Worm (Caenorhabditis elegans) whole organism, L2 larva: ENCODE results near the gene C14A11.5.

ENCODE experiments used
- C34F6.9 ChIP-seq: fragments of 150-350 bp; optimal IDR thresholded peaks from 2 replicates; lab custom pipeline; 2014; ENCODE audit warnings: missing biosample characterization, missing genetic modification characterization
- F13H6.1 ChIP-seq: sonication (generic microtip); optimal IDR thresholded peaks from 2 replicates; lab custom pipeline; 2016; ENCODE audit warnings: missing genetic modification characterization, missing compliant biosample characterization
- R02D3.7 ChIP-seq: fragments of 150-350 bp; optimal IDR thresholded peaks from 2 replicates; lab custom pipeline; 2014; ENCODE audit warnings: missing biosample characterization, missing genetic modification characterization
- Y55F3AM.14 ChIP-seq: fragments of 200-800 bp; sonication (Bioruptor generic); optimal IDR thresholded peaks from 2 replicates; lab custom pipeline; 2018; ENCODE audit warnings: mild to moderate bottlenecking, missing genetic modification characterization, missing compliant biosample characterization
- ZK546.5 ChIP-seq: sonication (generic microtip); optimal IDR thresholded peaks from 2 replicates; lab custom pipeline; 2017; ENCODE audit warnings: missing biosample characterization, missing genetic modification characterization
- alr-1 ChIP-seq: fragments of 150-350 bp; optimal IDR thresholded peaks from 2 replicates; lab custom pipeline; 2014; ENCODE audit warnings: missing biosample characterization, missing genetic modification characterization
- aly-2 ChIP-seq: fragments of 150-350 bp; optimal IDR thresholded peaks from 2 replicates; lab custom pipeline; 2014; ENCODE audit warnings: missing biosample characterization, missing genetic modification characterization
- ama-1 ChIP-seq: fragments of 150-350 bp; optimal IDR thresholded peaks from 2 replicates; lab custom pipeline; 2018; ENCODE audit warnings: inconsistent platforms
- blmp-1 ChIP-seq: sonication (generic microtip); optimal IDR thresholded peaks from 2 replicates; lab custom pipeline; 2017; ENCODE audit warnings: missing genetic modification characterization, mild to moderate bottlenecking, missing compliant biosample characterization, antibody characterized with exemption, moderate library complexity; ENCODE audit not compliant: insufficient read depth
- ceh-16 ChIP-seq: fragments of 150-350 bp; optimal IDR thresholded peaks from 2 replicates; lab custom pipeline; 2014; ENCODE audit warnings: missing biosample characterization, missing genetic modification characterization
- crh-2 ChIP-seq: sonication (generic microtip); optimal IDR thresholded peaks from 2 replicates; lab custom pipeline; 2017; ENCODE audit warnings: missing biosample characterization, missing genetic modification characterization
- dmd-4 ChIP-seq: sonication (generic microtip); optimal IDR thresholded peaks from 2 replicates; lab custom pipeline; 2017; ENCODE audit warnings: missing biosample characterization, missing genetic modification characterization
- egl-27 ChIP-seq: sonication (generic microtip); optimal IDR thresholded peaks from 3 replicates; lab custom pipeline; 2017; ENCODE audit warnings: missing biosample characterization, missing genetic modification reagents, missing genetic modification characterization
- elt-1 ChIP-seq: fragments of 150-350 bp; optimal IDR thresholded peaks from 2 replicates; lab custom pipeline; 2014; ENCODE audit warnings: missing biosample characterization, missing genetic modification characterization
- elt-3 ChIP-seq: sonication (generic microtip); optimal IDR thresholded peaks from 2 replicates; lab custom pipeline; 2017; ENCODE audit warnings: missing biosample characterization, missing genetic modification characterization
- fos-1 ChIP-seq: fragments of 150-350 bp; optimal IDR thresholded peaks from 2 replicates; lab custom pipeline; 2014; ENCODE audit warnings: missing biosample characterization, missing genetic modification characterization
- gmeb-1 ChIP-seq: fragments of 150-350 bp; optimal IDR thresholded peaks from 2 replicates; lab custom pipeline; 2014; ENCODE audit warnings: missing biosample characterization, missing genetic modification characterization
- lin-11 ChIP-seq: fragments of 150-350 bp; sonication (generic microtip); optimal IDR thresholded peaks from 2 replicates; lab custom pipeline; 2014; ENCODE audit warnings: missing biosample characterization, missing genetic modification characterization, inconsistent platforms, mixed read lengths
- lin-13 ChIP-seq: fragments of 150-350 bp; optimal IDR thresholded peaks from 2 replicates; lab custom pipeline; 2014; ENCODE audit warnings: missing biosample characterization, missing genetic modification reagents, missing genetic modification characterization
- lin-39 ChIP-seq: fragments of 150-350 bp; optimal IDR thresholded peaks from 2 replicates; lab custom pipeline; 2014; ENCODE audit warnings: missing biosample characterization, missing genetic modification reagents, missing genetic modification characterization
- lsy-2 ChIP-seq, 2 experiments: fragments of 150-350 bp in 1 of 2; sonication (generic microtip) in 1 of 2; optimal IDR thresholded peaks; 2 replicates each; lab custom pipeline; 2014 to 2017; ENCODE audit warnings: missing biosample characterization in 2 of 2, missing genetic modification characterization in 2 of 2
- mab-5 ChIP-seq: fragments of 150-350 bp; optimal IDR thresholded peaks from 2 replicates; lab custom pipeline; 2014; ENCODE audit warnings: missing biosample characterization, missing genetic modification characterization
- mbf-1 ChIP-seq: sonication (generic microtip); optimal IDR thresholded peaks from 2 replicates; lab custom pipeline; 2017; ENCODE audit warnings: missing biosample characterization, missing genetic modification characterization
- mdl-1 ChIP-seq, 2 experiments: fragments of 150-350 bp in 1 of 2; sonication (generic microtip) in 1 of 2; optimal IDR thresholded peaks; 2 replicates each; lab custom pipeline; 2017; ENCODE audit warnings: missing biosample characterization in 2 of 2, missing genetic modification characterization in 2 of 2
- nhr-10 ChIP-seq: sonication (generic microtip); optimal IDR thresholded peaks from 2 replicates; lab custom pipeline; 2017; ENCODE audit warnings: missing biosample characterization, missing genetic modification characterization
- nhr-11 ChIP-seq: fragments of 150-350 bp; optimal IDR thresholded peaks from 2 replicates; lab custom pipeline; 2014; ENCODE audit warnings: missing biosample characterization, missing genetic modification characterization
- nhr-12 ChIP-seq: fragments of 150-350 bp; optimal IDR thresholded peaks from 2 replicates; lab custom pipeline; 2014; ENCODE audit warnings: missing biosample characterization, missing genetic modification characterization
- nhr-129 ChIP-seq: fragments of 150-350 bp; optimal IDR thresholded peaks from 2 replicates; lab custom pipeline; 2014; ENCODE audit warnings: missing biosample characterization, missing genetic modification characterization
- nhr-21 ChIP-seq: fragments of 150-350 bp; optimal IDR thresholded peaks from 2 replicates; lab custom pipeline; 2014; ENCODE audit warnings: missing biosample characterization, missing genetic modification characterization
- nhr-25 ChIP-seq: fragments of 150-350 bp; sonication (generic microtip); optimal IDR thresholded peaks from 3 replicates; lab custom pipeline; 2014; ENCODE audit warnings: missing biosample characterization, missing genetic modification characterization
- nhr-6 ChIP-seq: fragments of 150-350 bp; optimal IDR thresholded peaks from 2 replicates; lab custom pipeline; 2014; ENCODE audit warnings: missing biosample characterization, missing genetic modification characterization
- nhr-77 ChIP-seq: fragments of 150-350 bp; optimal IDR thresholded peaks from 2 replicates; lab custom pipeline; 2014; ENCODE audit warnings: missing biosample characterization, missing genetic modification characterization
- peb-1 ChIP-seq: fragments of 150-350 bp; optimal IDR thresholded peaks from 2 replicates; lab custom pipeline; 2014; ENCODE audit warnings: missing biosample characterization, missing genetic modification characterization
- sem-4 ChIP-seq: fragments of 150-350 bp; optimal IDR thresholded peaks from 2 replicates; lab custom pipeline; 2014; ENCODE audit warnings: missing biosample characterization, missing genetic modification reagents, missing genetic modification characterization
- skn-1 ChIP-seq: sonication (generic microtip); optimal IDR thresholded peaks from 2 replicates; lab custom pipeline; 2017; ENCODE audit warnings: missing biosample characterization, missing genetic modification characterization
- sma-3 ChIP-seq: sonication (generic microtip); optimal IDR thresholded peaks from 2 replicates; lab custom pipeline; 2016; ENCODE audit warnings: missing genetic modification reagents, missing genetic modification characterization, missing compliant biosample characterization
- sma-9 ChIP-seq, 2 experiments: fragments of 150-350 bp in 1 of 2; sonication (generic microtip) in 1 of 2; optimal IDR thresholded peaks; 2 replicates each; lab custom pipeline; 2014 to 2016; ENCODE audit warnings: missing genetic modification characterization in 2 of 2, mild to moderate bottlenecking in 1 of 2, missing biosample characterization in 1 of 2, missing compliant biosample characterization in 1 of 2, missing genetic modification reagents in 1 of 2, moderate library complexity in 1 of 2
- snpc-4 ChIP-seq: fragments of 150-350 bp; optimal IDR thresholded peaks from 2 replicates; lab custom pipeline; 2014; ENCODE audit warnings: missing biosample characterization, missing genetic modification characterization
- unc-39 ChIP-seq: fragments of 150-350 bp; optimal IDR thresholded peaks from 2 replicates; lab custom pipeline; 2014; ENCODE audit warnings: missing biosample characterization, missing genetic modification characterization
- unc-55 ChIP-seq: fragments of 150-350 bp; sonication (generic microtip); optimal IDR thresholded peaks from 3 replicates; lab custom pipeline; 2014; ENCODE audit warnings: missing biosample characterization, missing genetic modification reagents, missing genetic modification characterization
- unc-62 ChIP-seq: fragments of 150-350 bp; optimal IDR thresholded peaks from 2 replicates; lab custom pipeline; 2014; ENCODE audit warnings: missing biosample characterization, missing genetic modification reagents, missing genetic modification characterization
- zag-1 ChIP-seq: fragments of 150-350 bp; optimal IDR thresholded peaks from 2 replicates; lab custom pipeline; 2014; ENCODE audit warnings: missing biosample characterization, missing genetic modification characterization
- ztf-1 ChIP-seq: fragments of 200-800 bp; sonication (Bioruptor generic); conservative IDR thresholded peaks from 2 replicates; pipeline ENCODE4 v1.3.6; 2022; ENCODE audit warnings: missing genetic modification characterization, missing compliant biosample characterization
- ztf-11 ChIP-seq: sonication (generic microtip); optimal IDR thresholded peaks from 2 replicates; lab custom pipeline; 2017; ENCODE audit warnings: missing biosample characterization, missing genetic modification characterization
- ztf-4 ChIP-seq: fragments of 150-350 bp; optimal IDR thresholded peaks from 2 replicates; lab custom pipeline; 2014; ENCODE audit warnings: missing biosample characterization, missing genetic modification characterization

The C14A11.5 gene

DNA sequence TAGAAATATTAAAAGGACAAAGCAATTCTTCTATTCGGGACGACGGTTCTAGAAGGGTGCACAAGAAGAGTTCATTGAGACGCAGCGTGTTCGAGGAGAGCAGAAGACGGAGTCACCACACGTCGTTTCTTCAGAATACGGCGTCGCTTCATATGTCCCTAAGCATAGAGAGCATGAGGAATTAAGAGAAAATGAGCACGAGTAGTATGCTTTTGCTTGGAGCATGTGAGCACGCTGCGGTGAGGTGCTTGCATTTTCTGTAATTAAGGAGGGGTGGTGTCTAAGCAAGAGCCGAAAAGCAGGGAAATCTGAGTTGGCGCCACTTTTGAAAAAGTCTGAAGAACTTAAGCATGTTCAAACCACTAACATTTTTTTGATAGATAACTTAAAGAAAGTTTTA, at the start of gene C14A11.5:
Gene C14A11.5 (minus strand): TSS at position 139 of the 400 bp plus-strand sequence.
- no peak for TF ChIP-seq sma-3
- no peak for TF ChIP-seq unc-62 (GFP tag; lab: Kevin White, UChicago)
- TF ChIP-seq mbf-1 (tag; lab: Kevin White, UChicago): no peak
- peak; percentile 26 for TF ChIP-seq crh-2
- TF ChIP-seq nhr-25 (tag; lab: Kevin White, UChicago): no peak
- TF ChIP-seq peb-1 (tag; lab: Kevin White, UChicago): no peak
- TF ChIP-seq mdl-1 (tag; optimal IDR thresholded peaks at IDR 0.05; lab: Kevin White, UChicago): peak in 1 of 2 experiments; percentile 57
- peak in 1 of 2 experiments; percentile 22 for TF ChIP-seq lsy-2 (tag; optimal IDR thresholded peaks at IDR 0.05; lab: Kevin White, UChicago)
- TF ChIP-seq lin-11 (tag; lab: Kevin White, UChicago): peak; percentile 61
- TF ChIP-seq unc-55 (GFP tag; lab: Kevin White, UChicago): peak; percentile 49
- no peak for TF ChIP-seq nhr-21
- TF ChIP-seq C34F6.9 (tag; lab: Kevin White, UChicago): peak; percentile 56
- TF ChIP-seq nhr-11 (tag; lab: Kevin White, UChicago): no peak
- TF ChIP-seq ama-1: no peak
- no peak for TF ChIP-seq sem-4 (tag; lab: Kevin White, UChicago)
- peak; percentile 32 for TF ChIP-seq nhr-129 (tag; lab: Kevin White, UChicago)
- TF ChIP-seq zag-1: no peak
- TF ChIP-seq skn-1: no peak
- no peak for TF ChIP-seq unc-39
- TF ChIP-seq fos-1: no peak
- TF ChIP-seq mab-5 (tag; lab: Kevin White, UChicago): no peak
- TF ChIP-seq ZK546.5 (tag; lab: Kevin White, UChicago): no peak
- TF ChIP-seq gmeb-1: no peak
- no peak for TF ChIP-seq dmd-4
- no peak for TF ChIP-seq ztf-11 (tag; lab: Kevin White, UChicago)
- no peak for TF ChIP-seq nhr-77 (tag; lab: Kevin White, UChicago)

DNA sequence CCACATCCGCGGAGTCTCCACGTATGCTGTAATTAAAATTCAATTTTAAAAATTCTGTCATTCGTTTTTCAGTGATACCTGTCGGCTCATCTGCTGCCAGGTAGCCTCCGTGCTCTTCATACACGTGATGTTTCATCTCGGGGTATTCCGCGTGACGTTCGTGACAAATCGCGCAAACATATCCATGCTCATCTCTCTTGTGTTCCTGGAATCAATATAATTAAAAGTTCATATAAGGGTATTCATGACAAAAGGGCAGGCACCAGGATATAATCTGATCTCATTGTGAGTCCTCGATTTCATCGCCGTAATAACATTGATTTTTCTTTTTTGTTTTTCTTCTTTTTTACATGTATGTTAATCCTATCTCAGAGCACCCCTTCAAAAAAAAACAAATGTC, 46.6 kb upstream of the C14A11.5 start:
- TF ChIP-seq ztf-1 (GFP tag; lab: Robert Waterston, UW) (no peak), lsy-2 (tag; optimal IDR thresholded peaks at IDR 0.05; lab: Kevin White, UChicago) (peak in 1 of 2 experiments; percentile 0)

DNA sequence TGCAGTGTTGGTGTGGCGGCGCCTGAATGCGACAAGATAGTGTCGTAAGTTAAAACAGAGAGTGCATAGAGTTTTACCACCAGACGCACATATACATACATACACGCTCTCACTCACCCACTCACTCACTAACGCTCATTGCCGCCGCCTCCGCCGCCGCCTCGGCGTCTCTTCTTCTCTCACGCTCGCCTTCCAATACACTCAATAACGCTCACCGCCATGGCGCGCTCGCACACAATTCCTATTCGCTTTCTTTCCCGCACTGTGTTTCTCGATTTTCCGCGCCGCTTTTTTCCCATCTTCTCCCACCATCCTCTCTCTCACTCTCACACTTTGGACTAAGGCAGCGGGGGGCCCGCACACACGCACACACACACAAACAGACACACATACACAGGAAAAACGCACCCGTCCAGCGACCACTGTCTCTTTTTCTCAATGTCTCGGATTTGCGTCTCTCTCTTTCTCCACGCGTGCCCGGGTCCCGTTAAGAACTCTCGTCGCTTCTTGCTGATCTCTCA, 45.1 kb upstream of the C14A11.5 start, which contains the start of gene kin-29:
Gene kin-29 (minus strand): TSS at position 51 of the 521 bp plus-strand sequence.
- TF ChIP-seq sma-9 (GFP tag; optimal IDR thresholded peaks at IDR 0.05; lab: Kevin White, UChicago): peak; percentile 86
- no peak for TF ChIP-seq sma-9 (tag; optimal IDR thresholded peaks at IDR 0.05; lab: Kevin White, UChicago)
- TF ChIP-seq unc-55 (GFP tag; lab: Kevin White, UChicago): peak; percentile 87
- peak; percentile 73 for TF ChIP-seq zag-1
- TF ChIP-seq ztf-4 (tag; lab: Kevin White, UChicago): peak; percentile 26
- no peak for TF ChIP-seq alr-1 (tag; lab: Kevin White, UChicago)
- TF ChIP-seq ztf-11 (tag; lab: Kevin White, UChicago): no peak
- TF ChIP-seq aly-2 (tag; lab: Kevin White, UChicago): no peak
- no peak for TF ChIP-seq skn-1
- TF ChIP-seq nhr-11 (tag; lab: Kevin White, UChicago): no peak
- peak; percentile 67 for TF ChIP-seq mab-5 (tag; lab: Kevin White, UChicago)
- TF ChIP-seq elt-3 (tag; lab: Kevin White, UChicago): no peak
- TF ChIP-seq ZK546.5 (tag; lab: Kevin White, UChicago): no peak
- peak; percentile 56 to 75 for TF ChIP-seq lsy-2 (tag; optimal IDR thresholded peaks at IDR 0.05; lab: Kevin White, UChicago)
- TF ChIP-seq Y55F3AM.14 (GFP tag; lab: Kevin White, UChicago): peak; percentile 88
- peak; percentile 28 for TF ChIP-seq ceh-16 (tag; lab: Kevin White, UChicago)
- TF ChIP-seq nhr-6 (tag; lab: Kevin White, UChicago): peak; percentile 65
- TF ChIP-seq nhr-25 (tag; lab: Kevin White, UChicago): peak; percentile 70
- TF ChIP-seq F13H6.1 (tag; lab: Kevin White, UChicago): peak; percentile 97
- TF ChIP-seq nhr-12 (tag; lab: Kevin White, UChicago): no peak
- peak; percentile 63 for TF ChIP-seq egl-27 (tag; lab: Kevin White, UChicago)
- TF ChIP-seq mdl-1 (tag; optimal IDR thresholded peaks at IDR 0.05; lab: Kevin White, UChicago): peak; percentile 26 to 74
- TF ChIP-seq lin-13 (GFP tag; lab: Kevin White, UChicago): peak; percentile 81
- no peak for TF ChIP-seq unc-62 (GFP tag; lab: Kevin White, UChicago)
- peak; percentile 82 for TF ChIP-seq fos-1
- peak; percentile 74 for TF ChIP-seq nhr-21
- peak; percentile 75 for TF ChIP-seq crh-2
- 0 out of 2 replicates have a peak, but pooled peaks have one; percentile 26 for TF ChIP-seq ztf-1 (GFP tag; lab: Robert Waterston, UW)
- TF ChIP-seq sma-3: peak; percentile 83
- peak; percentile 83 for TF ChIP-seq C34F6.9 (tag; lab: Kevin White, UChicago)
- peak; percentile 48 for TF ChIP-seq gmeb-1
- TF ChIP-seq blmp-1 (tag; lab: Kevin White, UChicago): peak; percentile 73
- TF ChIP-seq sem-4 (tag; lab: Kevin White, UChicago): peak; percentile 14
- TF ChIP-seq elt-1 (tag; lab: Kevin White, UChicago): no peak
- peak; percentile 76 for TF ChIP-seq lin-11 (tag; lab: Kevin White, UChicago)
- peak; percentile 11 for TF ChIP-seq nhr-10
- TF ChIP-seq nhr-129 (tag; lab: Kevin White, UChicago): peak; percentile 93
- no peak for TF ChIP-seq ama-1
- TF ChIP-seq R02D3.7: no peak
- peak; percentile 36 for TF ChIP-seq snpc-4 (tag; lab: Kevin White, UChicago)
- no peak for TF ChIP-seq lin-39 (tag; lab: Kevin White, UChicago)
- no peak for TF ChIP-seq dmd-4
- TF ChIP-seq peb-1 (tag; lab: Kevin White, UChicago): no peak
- TF ChIP-seq nhr-77 (tag; lab: Kevin White, UChicago): no peak
